Fruit fly (Drosophila melanogaster) whole organism, embryonic: ENCODE results near the gene shd.

Source experiments
- B-H2 ChIP-seq: fragments of 200-800 bp; sonication (Bioruptor generic); optimal IDR thresholded peaks from 2 replicates; lab custom pipeline; 2018; ENCODE audit warnings: missing biosample characterization, mild to moderate bottlenecking, missing genetic modification characterization
- Bteb2 ChIP-seq: fragments of 200-800 bp; sonication (Bioruptor generic); optimal IDR thresholded peaks from 2 replicates; lab custom pipeline; 2016; ENCODE audit warnings: missing biosample characterization, missing genetic modification characterization
- CG10267 ChIP-seq: fragments of 200-800 bp; sonication (Bioruptor generic); optimal IDR thresholded peaks from 2 replicates; lab custom pipeline; 2018; ENCODE audit warnings: missing biosample characterization, mild to moderate bottlenecking, missing genetic modification characterization, moderate library complexity
- CG10565 ChIP-seq: fragments of 200-800 bp; sonication (Bioruptor generic); optimal IDR thresholded peaks from 3 replicates; lab custom pipeline; 2016; ENCODE audit warnings: missing biosample characterization, mild to moderate bottlenecking, missing genetic modification characterization
- CG10959 ChIP-seq: fragments of 200-800 bp; sonication (Bioruptor generic); IDR thresholded peaks from 2 replicates; pipeline ENCODE4 v1.3.6; 2022; ENCODE audit warnings: missing biosample characterization, missing genetic modification characterization
- CG13123 ChIP-seq: fragments of 200-800 bp; sonication (Bioruptor generic); optimal IDR thresholded peaks from 2 replicates; lab custom pipeline; 2016; ENCODE audit warnings: missing biosample characterization, missing genetic modification characterization
- CG14441 ChIP-seq: fragments of 200-800 bp; sonication (Bioruptor generic); IDR thresholded peaks from 2 replicates; pipeline ENCODE4 v1.3.6; 2022; ENCODE audit warnings: missing biosample characterization, missing genetic modification characterization
- CG15514 ChIP-seq: fragments of 200-800 bp; sonication (Bioruptor generic); optimal IDR thresholded peaks from 3 replicates; lab custom pipeline; 2017; ENCODE audit warnings: missing biosample characterization, missing genetic modification characterization, mild to moderate bottlenecking, moderate library complexity, missing genetic modification reagents
- CG17568 ChIP-seq: fragments of 200-800 bp; sonication (Bioruptor generic); optimal IDR thresholded peaks from 2 replicates; lab custom pipeline; 2018; ENCODE audit warnings: missing biosample characterization, mild to moderate bottlenecking, missing genetic modification characterization, moderate library complexity
- CG18262 ChIP-seq: fragments of 200-800 bp; optimal IDR thresholded peaks from 3 replicates; lab custom pipeline; 2019; ENCODE audit warnings: missing biosample characterization, mild to moderate bottlenecking, missing genetic modification characterization, moderate library complexity
- CG18476 ChIP-seq: fragments of 200-800 bp; sonication (Bioruptor generic); optimal IDR thresholded peaks from 2 replicates; lab custom pipeline; 2016; ENCODE audit warnings: missing biosample characterization, mild to moderate bottlenecking, missing genetic modification characterization
- CG2116 ChIP-seq: fragments of 200-800 bp; sonication (Bioruptor generic); optimal IDR thresholded peaks from 3 replicates; lab custom pipeline; 2018; ENCODE audit warnings: missing biosample characterization, mild to moderate bottlenecking, missing genetic modification characterization
- CG2889 ChIP-seq: fragments of 200-800 bp; sonication (Bioruptor generic); IDR thresholded peaks from 3 replicates; pipeline ENCODE4 v1.3.6; 2022; ENCODE audit warnings: missing biosample characterization, missing genetic modification characterization
- CG31365 ChIP-seq: fragments of 200-800 bp; sonication (Bioruptor generic); optimal IDR thresholded peaks from 2 replicates; lab custom pipeline; 2018; ENCODE audit warnings: missing biosample characterization, mild to moderate bottlenecking, missing genetic modification characterization
- CG32772 ChIP-seq: fragments of 200-800 bp; sonication (Bioruptor generic); IDR thresholded peaks from 2 replicates; pipeline ENCODE4 v1.3.6; 2022; ENCODE audit warnings: missing biosample characterization, missing genetic modification characterization
- CG34422 ChIP-seq: fragments of 200-800 bp; sonication (Bioruptor generic); IDR thresholded peaks from 3 replicates; pipeline ENCODE4 v1.3.6; 2022; ENCODE audit warnings: missing biosample characterization, missing genetic modification characterization
- CG4282 ChIP-seq: fragments of 200-800 bp; sonication (Bioruptor generic); optimal IDR thresholded peaks from 2 replicates; lab custom pipeline; 2016; ENCODE audit warnings: missing biosample characterization, missing genetic modification characterization
- CG4707 ChIP-seq: fragments of 200-800 bp; sonication (Bioruptor generic); optimal IDR thresholded peaks from 2 replicates; lab custom pipeline; 2018; ENCODE audit warnings: missing biosample characterization, mild to moderate bottlenecking, missing genetic modification characterization, moderate library complexity
- CG4730 ChIP-seq: fragments of 200-800 bp; sonication (Bioruptor generic); IDR thresholded peaks from 2 replicates; pipeline ENCODE4 v1.3.6; 2022; ENCODE audit warnings: missing biosample characterization, missing genetic modification characterization
- CG6654 ChIP-seq: fragments of 200-800 bp; sonication (Bioruptor generic); optimal IDR thresholded peaks from 2 replicates; lab custom pipeline; 2017; ENCODE audit warnings: missing biosample characterization, mild to moderate bottlenecking, missing genetic modification characterization
- CG6765 ChIP-seq: fragments of 200-800 bp; sonication (Bioruptor generic); optimal IDR thresholded peaks from 3 replicates; lab custom pipeline; 2017; ENCODE audit warnings: missing biosample characterization, mild to moderate bottlenecking, missing genetic modification characterization
- CG7556 ChIP-seq: fragments of 200-800 bp; sonication (Bioruptor generic); optimal IDR thresholded peaks from 2 replicates; lab custom pipeline; 2017; ENCODE audit warnings: missing biosample characterization, mild to moderate bottlenecking, missing genetic modification characterization
- CG7745 ChIP-seq: fragments of 200-800 bp; sonication (Bioruptor generic); optimal IDR thresholded peaks from 2 replicates; lab custom pipeline; 2018; ENCODE audit warnings: missing biosample characterization, mild to moderate bottlenecking, missing genetic modification characterization, moderate library complexity
- CHES-1-like ChIP-seq: fragments of 200-800 bp; sonication (Bioruptor generic); optimal IDR thresholded peaks from 2 replicates; lab custom pipeline; 2016; ENCODE audit warnings: missing biosample characterization, missing genetic modification characterization
- Eip74EF ChIP-seq, 2 experiments: fragments of 200-800 bp in 1 of 2; fragments of >200 bp in 1 of 2; sonication (Bioruptor generic) in 1 of 2; optimal IDR thresholded peaks; 2 replicates each; lab custom pipeline; 2017 to 2019; ENCODE audit warnings: missing biosample characterization in 2 of 2, missing genetic modification characterization in 2 of 2, mild to moderate bottlenecking in 1 of 2, moderate library complexity in 1 of 2
- Gsc ChIP-seq: fragments of 200-800 bp; sonication (Bioruptor generic); IDR thresholded peaks from 2 replicates; pipeline ENCODE4 v1.3.6; 2022; ENCODE audit warnings: missing biosample characterization, missing genetic modification characterization
- Lim3 ChIP-seq: fragments of 200-800 bp; sonication (Bioruptor generic); IDR thresholded peaks from 2 replicates; pipeline ENCODE4 v1.3.6; 2022; ENCODE audit warnings: missing biosample characterization, missing genetic modification characterization
- Myb ChIP-seq: fragments of 200-800 bp; sonication (Bioruptor generic); optimal IDR thresholded peaks from 2 replicates; lab custom pipeline; 2016; ENCODE audit warnings: missing biosample characterization, missing genetic modification characterization
- TFAM ChIP-seq: fragments of 200-800 bp; sonication (Bioruptor generic); optimal IDR thresholded peaks from 2 replicates; lab custom pipeline; 2017; ENCODE audit warnings: missing biosample characterization, missing genetic modification characterization, inconsistent platforms
- YL-1 ChIP-seq: fragments of 200-800 bp; sonication (Bioruptor generic); optimal IDR thresholded peaks from 3 replicates; lab custom pipeline; 2017; ENCODE audit warnings: missing biosample characterization, mild to moderate bottlenecking, missing genetic modification characterization
- ac ChIP-seq: fragments of 200-800 bp; sonication (Bioruptor generic); optimal IDR thresholded peaks from 3 replicates; lab custom pipeline; 2017; ENCODE audit warnings: missing biosample characterization, mild to moderate bottlenecking, missing genetic modification characterization
- amos ChIP-seq: fragments of 200-800 bp; sonication (Bioruptor generic); IDR thresholded peaks from 2 replicates; pipeline ENCODE4 v1.3.6; 2022; ENCODE audit warnings: missing biosample characterization, missing genetic modification characterization; ENCODE audit not compliant: partially characterized antibody
- aop ChIP-seq: fragments of 200-800 bp; sonication (Bioruptor generic); IDR thresholded peaks from 2 replicates; pipeline ENCODE4 v1.3.6; 2022; ENCODE audit warnings: missing biosample characterization, missing genetic modification characterization
- az2 ChIP-seq: fragments of 200-800 bp; sonication (Bioruptor generic); optimal IDR thresholded peaks from 3 replicates; lab custom pipeline; 2016; ENCODE audit warnings: missing biosample characterization, missing genetic modification characterization
- bsh ChIP-seq, 2 experiments: fragments of 200-800 bp; sonication (Bioruptor generic); optimal IDR thresholded peaks; 2 replicates each; lab custom pipeline; 2017 to 2018; ENCODE audit warnings: mild to moderate bottlenecking in 2 of 2, missing biosample characterization in 2 of 2, missing genetic modification characterization in 2 of 2, moderate library complexity in 1 of 2
- cg ChIP-seq: fragments of 200-800 bp; sonication (Bioruptor generic); optimal IDR thresholded peaks from 3 replicates; lab custom pipeline; 2019; ENCODE audit warnings: missing biosample characterization, mild to moderate bottlenecking, missing genetic modification characterization, moderate library complexity
- corto ChIP-seq: fragments of 200-800 bp; sonication (Bioruptor generic); optimal IDR thresholded peaks from 2 replicates; lab custom pipeline; 2016; ENCODE audit warnings: missing biosample characterization, mild to moderate bottlenecking, missing genetic modification characterization, moderate library complexity
- fd3F ChIP-seq: fragments of 200-800 bp; sonication (Bioruptor generic); optimal IDR thresholded peaks from 2 replicates; lab custom pipeline; 2018; ENCODE audit warnings: missing biosample characterization, mild to moderate bottlenecking, missing genetic modification characterization, moderate library complexity
- h ChIP-seq: fragments of >200 bp; optimal IDR thresholded peaks from 2 replicates; lab custom pipeline; 2017
- ken ChIP-seq: fragments of 200-800 bp; sonication (Bioruptor generic); IDR thresholded peaks from 3 replicates; pipeline ENCODE4 v1.3.6; 2022; ENCODE audit warnings: missing biosample characterization, missing genetic modification characterization
- knrl ChIP-seq: fragments of 200-800 bp; sonication (Bioruptor generic); IDR thresholded peaks from 3 replicates; pipeline ENCODE4 v1.3.6; 2022; ENCODE audit warnings: missing biosample characterization, missing genetic modification characterization; ENCODE audit not compliant: partially characterized antibody
- luna ChIP-seq: fragments of 200-800 bp; sonication (Bioruptor generic); optimal IDR thresholded peaks from 2 replicates; lab custom pipeline; 2016; ENCODE audit warnings: missing biosample characterization, missing genetic modification characterization
- mirr ChIP-seq: fragments of 200-800 bp; sonication (Bioruptor generic); optimal IDR thresholded peaks from 3 replicates; lab custom pipeline; 2018; ENCODE audit warnings: missing biosample characterization, mild to moderate bottlenecking, missing genetic modification characterization
- peb ChIP-seq: fragments of 200-800 bp; sonication (Bioruptor generic); IDR thresholded peaks from 2 replicates; pipeline ENCODE4 v1.3.6; 2022; ENCODE audit warnings: missing biosample characterization, missing genetic modification characterization
- ranshi ChIP-seq: fragments of 200-800 bp; sonication (Bioruptor generic); IDR thresholded peaks from 2 replicates; pipeline ENCODE4 v1.3.6; 2022; ENCODE audit warnings: missing biosample characterization, missing genetic modification characterization
- toy ChIP-seq: fragments of 200-800 bp; sonication (Bioruptor generic); IDR thresholded peaks from 2 replicates; pipeline ENCODE4 v1.3.6; 2022; ENCODE audit warnings: missing biosample characterization, missing genetic modification characterization
- tup ChIP-seq: fragments of 200-800 bp; sonication (Bioruptor generic); optimal IDR thresholded peaks from 2 replicates; lab custom pipeline; 2016; ENCODE audit warnings: missing biosample characterization, mild to moderate bottlenecking, missing genetic modification characterization, moderate library complexity
- twi ChIP-seq: fragments of 200-800 bp; optimal IDR thresholded peaks from 2 replicates; lab custom pipeline; 2019; ENCODE audit warnings: missing biosample characterization, mild to moderate bottlenecking, missing genetic modification characterization, moderate library complexity
- zen ChIP-seq: fragments of 200-800 bp; sonication (Bioruptor generic); optimal IDR thresholded peaks from 3 replicates; lab custom pipeline; 2018; ENCODE audit warnings: missing biosample characterization, mild to moderate bottlenecking, missing genetic modification characterization, moderate library complexity

The shd gene

dm6 chr3L:14612945-14613791, 1.1 kb upstream of the shd start (continued):
- TF ChIP-seq CG4282 (no peak), CG31365 (no peak), CG14441 (GFP tag; lab: Robert Waterston, UW) (no peak), YL-1 (no peak), CG7745 (tag; lab: Kevin White, UChicago) (no peak), Lim3 (GFP tag; lab: Robert Waterston, UW) (no peak), B-H2 (GFP tag; lab: Kevin White, UChicago) (no peak), amos (GFP tag; lab: Robert Waterston, UW) (no peak), toy (GFP tag; lab: Robert Waterston, UW) (no peak), CG2116 (GFP tag; lab: Kevin White, UChicago) (peak; percentile 20), CG10959 (peak; percentile 59), TFAM (GFP tag; lab: Kevin White, UChicago) (no peak), bsh (GFP tag; optimal IDR thresholded peaks at IDR 0.05; lab: Kevin White, UChicago) (peak; percentile 55 to 66), CG7556 (GFP tag; lab: Kevin White, UChicago) (peak; percentile 30), CG4730 (no peak), CG6654 (GFP tag; lab: Kevin White, UChicago) (no peak), CG6765 (no peak), aop (GFP tag; lab: Robert Waterston, UW) (no peak), luna (GFP tag; lab: Kevin White, UChicago) (no peak), CG2889 (GFP tag; lab: Robert Waterston, UW) (no peak), tup (GFP tag; lab: Kevin White, UChicago) (no peak), CG32772 (GFP tag; lab: Robert Waterston, UW) (no peak), peb (GFP tag; lab: Robert Waterston, UW) (0 out of 2 replicates have a peak, but pooled peaks have one; percentile 27), CG13123 (no peak), CG18262 (tag; lab: Kevin White, UChicago) (peak; percentile 81), CG10565 (GFP tag; lab: Kevin White, UChicago) (no peak), Bteb2 (GFP tag; lab: Kevin White, UChicago) (no peak), CG10267 (tag; lab: Kevin White, UChicago) (peak; percentile 72), h (lab: Kevin White, UChicago) (no peak), Gsc (no peak), Eip74EF (GFP tag; optimal IDR thresholded peaks at IDR 0.05; lab: Kevin White, UChicago) (no peak), mirr (no peak), CG18476 (GFP tag; lab: Kevin White, UChicago) (no peak), CG4707 (GFP tag; lab: Kevin White, UChicago) (no peak), ranshi (GFP tag; lab: Robert Waterston, UW) (peak; percentile 28; the same call in 1 of the 2 replicates), ken (GFP tag; lab: Robert Waterston, UW) (no peak), CG34422 (GFP tag; lab: Robert Waterston, UW) (no peak), CHES-1-like (no peak), az2 (GFP tag; lab: Kevin White, UChicago) (peak; percentile 48), corto (no peak), ac (no peak), cg (peak; percentile 61), fd3F (GFP tag; lab: Kevin White, UChicago) (no peak), zen (peak; percentile 34), twi (tag; lab: Kevin White, UChicago) (no peak), CG15514 (GFP tag; lab: Kevin White, UChicago) (no peak), knrl (GFP tag; lab: Robert Waterston, UW) (no peak), CG17568 (GFP tag; lab: Kevin White, UChicago) (no peak), Myb (GFP tag; lab: Kevin White, UChicago) (no peak)
